Fruit fly (Drosophila melanogaster) whole organism, prepupa: ENCODE measurements around the gene CG33689.

Source experiments
- Blimp-1 ChIP-seq: fragments of 200-800 bp; sonication (Bioruptor generic); optimal IDR thresholded peaks from 3 replicates; lab custom pipeline; 2017; ENCODE audit warnings: missing biosample characterization, missing genetic modification characterization, mild to moderate bottlenecking, moderate library complexity, missing genetic modification reagents
- CG11294 ChIP-seq: fragments of 200-800 bp; sonication (Bioruptor generic); IDR thresholded peaks from 2 replicates; pipeline ENCODE4 v1.3.6; 2022; ENCODE audit warnings: missing biosample characterization, missing genetic modification characterization
- CG3032 ChIP-seq: fragments of 200-800 bp; optimal IDR thresholded peaks from 2 replicates; lab custom pipeline; 2019; ENCODE audit warnings: missing biosample characterization, mild to moderate bottlenecking, missing genetic modification characterization, moderate library complexity
- CG31627 ChIP-seq: fragments of 200-800 bp; sonication (Bioruptor generic); optimal IDR thresholded peaks from 3 replicates; lab custom pipeline; 2016; ENCODE audit warnings: missing biosample characterization, missing genetic modification characterization
- CG6792 ChIP-seq: fragments of 200-800 bp; sonication (Bioruptor generic); optimal IDR thresholded peaks from 3 replicates; lab custom pipeline; 2016; ENCODE audit warnings: missing biosample characterization, missing genetic modification characterization
- CG8319 ChIP-seq: fragments of 200-800 bp; sonication (Bioruptor generic); optimal IDR thresholded peaks from 3 replicates; lab custom pipeline; 2016; ENCODE audit warnings: missing biosample characterization, missing genetic modification characterization
- Eip75B ChIP-seq: fragments of 200-800 bp; sonication (Bioruptor generic); optimal IDR thresholded peaks from 3 replicates; lab custom pipeline; 2016; ENCODE audit warnings: missing biosample characterization, missing genetic modification characterization
- Lpt ChIP-seq: fragments of 200-800 bp; sonication (Bioruptor generic); optimal IDR thresholded peaks from 3 replicates; lab custom pipeline; 2016; ENCODE audit warnings: missing biosample characterization, missing genetic modification characterization
- achi ChIP-seq: fragments of 200-800 bp; sonication (Bioruptor generic); optimal IDR thresholded peaks from 3 replicates; lab custom pipeline; 2016; ENCODE audit warnings: missing biosample characterization, missing genetic modification characterization
- dsx ChIP-seq: fragments of 200-800 bp; optimal IDR thresholded peaks from 3 replicates; lab custom pipeline; 2019; ENCODE audit warnings: missing biosample characterization, mild to moderate bottlenecking, missing genetic modification characterization, moderate library complexity; ENCODE audit not compliant: poor library complexity, severe bottlenecking
- pdm3 ChIP-seq: fragments of 200-800 bp; sonication (Bioruptor generic); optimal IDR thresholded peaks from 3 replicates; lab custom pipeline; 2016; ENCODE audit warnings: missing biosample characterization, missing genetic modification characterization
- vri ChIP-seq: fragments of 200-800 bp; sonication (Bioruptor generic); optimal IDR thresholded peaks from 3 replicates; lab custom pipeline; 2016; ENCODE audit warnings: missing biosample characterization, mild to moderate bottlenecking, missing genetic modification characterization

dm6 chr3L:16215411-16215810 lies 15.4 kb downstream of the CG33689 start:
- TF ChIP-seq CG31627 (GFP tag; lab: Kevin White, UChicago) (no peak), vri (no peak), Eip75B (GFP tag; lab: Kevin White, UChicago) (no peak), Lpt (GFP tag; lab: Kevin White, UChicago) (no peak), dsx (GFP tag; lab: Kevin White, UChicago) (peak; percentile 98), CG11294 (GFP tag; lab: Robert Waterston, UW) (no peak), CG6792 (GFP tag; lab: Kevin White, UChicago) (no peak), CG3032 (no peak), CG8319 (GFP tag; lab: Kevin White, UChicago) (no peak), Blimp-1 (no peak), pdm3 (no peak), achi (GFP tag; lab: Kevin White, UChicago) (no peak)
